Fruit fly (Drosophila melanogaster) whole organism, prepupa: ENCODE results near the gene fru.

Experiments
- CG10631 ChIP-seq: fragments of 200-800 bp; sonication (Bioruptor generic); optimal IDR thresholded peaks from 2 replicates; lab custom pipeline; 2016; ENCODE audit warnings: missing biosample characterization, missing genetic modification characterization
- CG10669 ChIP-seq: fragments of 200-800 bp; sonication (Bioruptor generic); optimal IDR thresholded peaks from 3 replicates; lab custom pipeline; 2018; ENCODE audit warnings: missing biosample characterization, mild to moderate bottlenecking, missing genetic modification characterization, moderate library complexity
- CG11294 ChIP-seq: fragments of 200-800 bp; sonication (Bioruptor generic); IDR thresholded peaks from 2 replicates; pipeline ENCODE4 v1.3.6; 2022; ENCODE audit warnings: missing biosample characterization, missing genetic modification characterization
- CG11762 ChIP-seq: fragments of 200-800 bp; sonication (Bioruptor generic); optimal IDR thresholded peaks from 3 replicates; lab custom pipeline; 2016; ENCODE audit warnings: missing biosample characterization, missing genetic modification characterization; ENCODE audit not compliant: insufficient read depth
- CG11902 ChIP-seq: fragments of 200-800 bp; sonication (Bioruptor generic); optimal IDR thresholded peaks from 3 replicates; lab custom pipeline; 2016; ENCODE audit warnings: missing biosample characterization, missing genetic modification characterization
- CG16779 ChIP-seq: fragments of 200-800 bp; sonication (Bioruptor generic); optimal IDR thresholded peaks from 3 replicates; lab custom pipeline; 2017; ENCODE audit warnings: missing biosample characterization, mild to moderate bottlenecking, missing genetic modification characterization
- CG3032 ChIP-seq: fragments of 200-800 bp; optimal IDR thresholded peaks from 2 replicates; lab custom pipeline; 2019; ENCODE audit warnings: missing biosample characterization, mild to moderate bottlenecking, missing genetic modification characterization, moderate library complexity
- CG31627 ChIP-seq: fragments of 200-800 bp; sonication (Bioruptor generic); optimal IDR thresholded peaks from 3 replicates; lab custom pipeline; 2016; ENCODE audit warnings: missing biosample characterization, missing genetic modification characterization
- CG32006 ChIP-seq: fragments of 200-800 bp; sonication (Bioruptor generic); optimal IDR thresholded peaks from 3 replicates; lab custom pipeline; 2017; ENCODE audit warnings: missing biosample characterization, mild to moderate bottlenecking, missing genetic modification characterization
- CG34406 ChIP-seq: fragments of 200-800 bp; sonication (Bioruptor generic); optimal IDR thresholded peaks from 3 replicates; lab custom pipeline; 2016; ENCODE audit warnings: missing biosample characterization, missing genetic modification characterization
- CG3919 ChIP-seq: fragments of 200-800 bp; sonication (Bioruptor generic); optimal IDR thresholded peaks from 3 replicates; lab custom pipeline; 2016; ENCODE audit warnings: missing biosample characterization, missing genetic modification characterization
- CG4318 ChIP-seq: fragments of 200-800 bp; sonication (Bioruptor generic); optimal IDR thresholded peaks from 3 replicates; lab custom pipeline; 2017; ENCODE audit warnings: missing biosample characterization, mild to moderate bottlenecking, missing genetic modification characterization
- CG6163 ChIP-seq: fragments of 200-800 bp; sonication (Bioruptor generic); IDR thresholded peaks from 3 replicates; pipeline ENCODE4 v1.3.6; 2022; ENCODE audit warnings: missing biosample characterization, missing genetic modification characterization
- CG6792 ChIP-seq: fragments of 200-800 bp; sonication (Bioruptor generic); optimal IDR thresholded peaks from 3 replicates; lab custom pipeline; 2016; ENCODE audit warnings: missing biosample characterization, missing genetic modification characterization
- CG6808 ChIP-seq: fragments of 200-800 bp; sonication (Bioruptor generic); optimal IDR thresholded peaks from 3 replicates; lab custom pipeline; 2017; ENCODE audit warnings: missing biosample characterization, missing genetic modification characterization, mild to moderate bottlenecking, moderate library complexity, missing genetic modification reagents
- CG6854 ChIP-seq: fragments of 200-800 bp; sonication (Bioruptor generic); optimal IDR thresholded peaks from 2 replicates; lab custom pipeline; 2017; ENCODE audit warnings: missing biosample characterization, mild to moderate bottlenecking, missing genetic modification characterization
- CG8119 ChIP-seq: fragments of 200-800 bp; sonication (Bioruptor generic); IDR thresholded peaks from 3 replicates; pipeline ENCODE4 v1.3.6; 2022; ENCODE audit warnings: missing biosample characterization, missing genetic modification characterization
- CG8319 ChIP-seq: fragments of 200-800 bp; sonication (Bioruptor generic); optimal IDR thresholded peaks from 3 replicates; lab custom pipeline; 2016; ENCODE audit warnings: missing biosample characterization, missing genetic modification characterization
- CG9139 ChIP-seq: fragments of 200-800 bp; sonication (Bioruptor generic); optimal IDR thresholded peaks from 3 replicates; lab custom pipeline; 2017; ENCODE audit warnings: missing biosample characterization, mild to moderate bottlenecking, missing genetic modification characterization
- Eip75B ChIP-seq: fragments of 200-800 bp; sonication (Bioruptor generic); optimal IDR thresholded peaks from 3 replicates; lab custom pipeline; 2016; ENCODE audit warnings: missing biosample characterization, missing genetic modification characterization
- Eip78C ChIP-seq: fragments of 200-800 bp; sonication (Bioruptor generic); peaks from one replicate; lab custom pipeline; 2016; ENCODE audit warnings: missing biosample characterization, missing genetic modification characterization
- Ets21C ChIP-seq: fragments of 200-800 bp; sonication (Bioruptor generic); optimal IDR thresholded peaks from 3 replicates; lab custom pipeline; 2016; ENCODE audit warnings: missing biosample characterization, missing genetic modification characterization
- Ets96B ChIP-seq: fragments of 200-800 bp; optimal IDR thresholded peaks from 2 replicates; lab custom pipeline; 2019; ENCODE audit warnings: missing biosample characterization, mild to moderate bottlenecking, missing genetic modification characterization, moderate library complexity
- Gug ChIP-seq: fragments of 200-800 bp; sonication (Bioruptor generic); IDR thresholded peaks from 2 replicates; pipeline ENCODE4 v1.3.6; 2022; ENCODE audit warnings: missing biosample characterization, missing genetic modification characterization
- Hr38 ChIP-seq: sonication (Bioruptor generic); optimal IDR thresholded peaks from 2 replicates; lab custom pipeline; 2016; ENCODE audit warnings: missing biosample characterization, missing genetic modification characterization
- Hr39 ChIP-seq: fragments of 200-800 bp; sonication (Bioruptor generic); optimal IDR thresholded peaks from 2 replicates; lab custom pipeline; 2016; ENCODE audit warnings: missing biosample characterization, missing genetic modification characterization
- Hr4 ChIP-seq: fragments of 200-800 bp; sonication (Bioruptor generic); optimal IDR thresholded peaks from 3 replicates; lab custom pipeline; 2016; ENCODE audit warnings: missing biosample characterization, missing genetic modification characterization
- Lpt ChIP-seq: fragments of 200-800 bp; sonication (Bioruptor generic); optimal IDR thresholded peaks from 3 replicates; lab custom pipeline; 2016; ENCODE audit warnings: missing biosample characterization, missing genetic modification characterization
- Met ChIP-seq: fragments of 200-800 bp; sonication (Bioruptor generic); optimal IDR thresholded peaks from 3 replicates; lab custom pipeline; 2016; ENCODE audit warnings: missing biosample characterization, missing genetic modification characterization
- OdsH ChIP-seq: fragments of 200-800 bp; sonication (Bioruptor generic); optimal IDR thresholded peaks from 3 replicates; lab custom pipeline; 2016; ENCODE audit warnings: missing biosample characterization, missing genetic modification characterization
- achi ChIP-seq: fragments of 200-800 bp; sonication (Bioruptor generic); optimal IDR thresholded peaks from 3 replicates; lab custom pipeline; 2016; ENCODE audit warnings: missing biosample characterization, missing genetic modification characterization
- eg ChIP-seq: fragments of 200-800 bp; sonication (Bioruptor generic); IDR thresholded peaks from 3 replicates; pipeline ENCODE4 v1.3.6; 2022; ENCODE audit warnings: missing biosample characterization, missing genetic modification characterization
- fd59A ChIP-seq: fragments of 200-800 bp; sonication (Bioruptor generic); optimal IDR thresholded peaks from 2 replicates; lab custom pipeline; 2017; ENCODE audit warnings: missing biosample characterization, mild to moderate bottlenecking, missing genetic modification characterization, missing genetic modification reagents
- fkh ChIP-seq: fragments of 200-800 bp; sonication (Bioruptor generic); optimal IDR thresholded peaks from 3 replicates; lab custom pipeline; 2017; ENCODE audit warnings: missing biosample characterization, mild to moderate bottlenecking, missing genetic modification characterization, moderate library complexity
- lz ChIP-seq: fragments of 200-800 bp; sonication (Bioruptor generic); optimal IDR thresholded peaks from 3 replicates; lab custom pipeline; 2016; ENCODE audit warnings: missing biosample characterization, missing genetic modification characterization
- pdm3 ChIP-seq: fragments of 200-800 bp; sonication (Bioruptor generic); optimal IDR thresholded peaks from 3 replicates; lab custom pipeline; 2016; ENCODE audit warnings: missing biosample characterization, missing genetic modification characterization
- salr ChIP-seq, 2 experiments: fragments of 200-800 bp; sonication (Bioruptor generic); optimal IDR thresholded peaks; 3 replicates each; lab custom pipeline; 2016 to 2018; ENCODE audit warnings: missing biosample characterization in 2 of 2, missing genetic modification characterization in 2 of 2, mild to moderate bottlenecking in 1 of 2
- ss ChIP-seq, 2 experiments: fragments of 200-800 bp; sonication (Bioruptor generic); optimal IDR thresholded peaks; 2 replicates in 1 of 2; 3 replicates in 1 of 2; lab custom pipeline; 2017 to 2018; ENCODE audit warnings: mild to moderate bottlenecking in 2 of 2, missing biosample characterization in 2 of 2, missing genetic modification characterization in 2 of 2, moderate library complexity in 1 of 2
- svp ChIP-seq: fragments of 200-800 bp; sonication (Bioruptor generic); peaks from one replicate; lab custom pipeline; 2016; ENCODE audit warnings: missing biosample characterization, missing genetic modification characterization
- topi ChIP-seq: fragments of 200-800 bp; sonication (Bioruptor generic); optimal IDR thresholded peaks from 3 replicates; lab custom pipeline; 2016; ENCODE audit warnings: missing biosample characterization, missing genetic modification characterization

The fru gene

dm6 chr3R:18436550-18437362 lies 108.6 kb downstream of the fru start (continued):
- TF ChIP-seq CG6854 (GFP tag; lab: Kevin White, UChicago) (no peak), topi (peak; percentile 83), eg (peak; percentile 78), CG3032 (tag; lab: Kevin White, UChicago) (no peak), achi (GFP tag; lab: Kevin White, UChicago) (peak; percentile 72), Ets21C (GFP tag; lab: Kevin White, UChicago) (peak; percentile 55), Gug (peak; percentile 67), CG16779 (tag; lab: Kevin White, UChicago) (peak; percentile 34), CG11762 (GFP tag; lab: Kevin White, UChicago) (peak; percentile 64), CG8119 (peak; percentile 77), Hr4 (peak; percentile 83), CG6792 (GFP tag; lab: Kevin White, UChicago) (peak; percentile 63), fkh (peak; percentile 91), Eip78C (GFP tag; lab: Kevin White, UChicago) (peak; percentile 93), Met (GFP tag; lab: Kevin White, UChicago) (peak; percentile 73), CG8319 (GFP tag; lab: Kevin White, UChicago) (peak; percentile 66), pdm3 (GFP tag; lab: Kevin White, UChicago) (peak; percentile 81), CG11294 (GFP tag; lab: Robert Waterston, UW) (peak; percentile 65), fd59A (GFP tag; lab: Kevin White, UChicago) (peak; percentile 21), CG4318 (GFP tag; lab: Kevin White, UChicago) (peak; percentile 57), CG10631 (GFP tag; lab: Kevin White, UChicago) (peak; percentile 67), CG34406 (peak; percentile 64), CG32006 (GFP tag; lab: Kevin White, UChicago) (peak; percentile 88), salr (GFP tag; optimal IDR thresholded peaks at IDR 0.05; lab: Kevin White, UChicago) (peak; percentile 43 to 64), Hr38 (GFP tag; lab: Kevin White, UChicago) (no peak), CG6808 (peak; percentile 58), CG31627 (peak; percentile 73), Ets96B (tag; lab: Kevin White, UChicago) (peak; percentile 76), Hr39 (GFP tag; lab: Kevin White, UChicago) (peak; percentile 81), CG9139 (GFP tag; lab: Kevin White, UChicago) (peak; percentile 48), OdsH (GFP tag; lab: Kevin White, UChicago) (peak; percentile 74), CG11902 (GFP tag; lab: Kevin White, UChicago) (peak; percentile 57), CG3919 (GFP tag; lab: Kevin White, UChicago) (peak; percentile 76), Eip75B (GFP tag; lab: Kevin White, UChicago) (peak; percentile 63), lz (GFP tag; lab: Kevin White, UChicago) (peak; percentile 77), CG10669 (GFP tag; lab: Kevin White, UChicago) (peak; percentile 75), ss (GFP tag; optimal IDR thresholded peaks at IDR 0.05; lab: Kevin White, UChicago) (no peak), CG6163 (GFP tag; lab: Robert Waterston, UW) (peak; percentile 84), Lpt (peak; percentile 83)
- TF ChIP-seq, all 60 proteins: peak for 52

- TF ChIP-seq fkh (peak; percentile 84), CG10669 (GFP tag; lab: Kevin White, UChicago) (no peak), svp (peak; percentile 50)
These were observed 112.5 kb downstream of the fru start for dm6 chr3R:18432905-18433304.
